Worm (Caenorhabditis elegans): Measurements from ENCODE around the gene srd-58.

srd-58 gene

DNA sequence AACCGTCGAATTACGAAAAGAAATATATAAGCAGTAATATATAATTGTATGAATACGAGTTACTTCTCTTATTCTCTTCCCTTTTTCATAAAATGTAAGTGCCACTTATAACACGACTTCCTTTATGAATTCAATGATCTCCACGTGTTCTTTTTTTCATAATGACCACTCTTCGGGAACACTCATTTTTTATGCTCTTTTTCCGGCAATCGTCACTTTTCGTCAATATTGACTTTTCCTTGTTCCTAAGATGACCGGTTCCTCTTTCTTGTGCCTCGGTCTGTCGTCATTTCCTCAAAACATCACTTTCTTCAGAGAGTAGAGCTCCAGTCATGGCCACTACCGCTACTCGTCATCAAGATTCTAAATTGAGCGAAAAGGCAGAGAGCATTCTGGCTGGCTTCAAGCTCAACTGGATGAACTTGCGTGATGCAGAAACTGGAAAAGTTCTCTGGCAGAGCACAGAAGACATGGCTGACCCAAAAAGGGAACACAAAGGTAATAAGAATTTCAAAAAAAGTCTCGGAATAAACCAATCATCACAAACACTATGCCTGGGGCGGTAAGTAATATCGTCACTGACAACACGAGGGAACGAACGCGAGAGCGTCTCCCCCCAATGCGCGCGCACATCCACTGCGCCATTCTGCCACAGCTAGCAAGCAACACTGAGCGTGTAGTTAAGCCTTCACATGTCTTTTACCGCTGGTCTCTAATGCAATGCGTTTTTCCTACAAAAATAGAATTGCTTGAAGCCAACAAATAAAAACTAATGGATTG, 21.2 kb downstream of the srd-58 start, which contains the start of gene pdl-1 (continued):
- peak; percentile 88 for TF ChIP-seq pbrm-1 (GFP tag; IDR thresholded peaks at IDR 0.05)
- TF ChIP-seq T07F8.4 (tag; optimal IDR thresholded peaks at IDR 0.05) = peak; percentile 86
- peak; percentile 47; the same call in 1 of the 2 replicates for TF ChIP-seq F33H1.4 (GFP tag; IDR thresholded peaks at IDR 0.05)
- TF ChIP-seq hlh-26 (GFP tag; conservative IDR thresholded peaks at IDR 0.05) = 0 out of 2 replicates have a peak, but pooled peaks have one; percentile 61
- no peak for TF ChIP-seq pha-4 (tag; optimal IDR thresholded peaks at IDR 0.05)
- peak; percentile 77 for TF ChIP-seq ceh-100 (GFP tag; IDR thresholded peaks at IDR 0.05)
- peak; percentile 67 for TF ChIP-seq rcor-1 (GFP tag; IDR thresholded peaks at IDR 0.05)
- peak; percentile 71; the same call in 1 of the 2 replicates for TF ChIP-seq K11D2.4 (GFP tag; IDR thresholded peaks at IDR 0.05)
- TF ChIP-seq dpl-1 (GFP tag; optimal IDR thresholded peaks at IDR 0.05) = no peak
- TF ChIP-seq ekl-4 (GFP tag; IDR thresholded peaks at IDR 0.05) = peak; percentile 88
- peak; percentile 39; the same call in 1 of the 2 replicates for TF ChIP-seq let-526 (GFP tag; IDR thresholded peaks at IDR 0.05)

DNA sequence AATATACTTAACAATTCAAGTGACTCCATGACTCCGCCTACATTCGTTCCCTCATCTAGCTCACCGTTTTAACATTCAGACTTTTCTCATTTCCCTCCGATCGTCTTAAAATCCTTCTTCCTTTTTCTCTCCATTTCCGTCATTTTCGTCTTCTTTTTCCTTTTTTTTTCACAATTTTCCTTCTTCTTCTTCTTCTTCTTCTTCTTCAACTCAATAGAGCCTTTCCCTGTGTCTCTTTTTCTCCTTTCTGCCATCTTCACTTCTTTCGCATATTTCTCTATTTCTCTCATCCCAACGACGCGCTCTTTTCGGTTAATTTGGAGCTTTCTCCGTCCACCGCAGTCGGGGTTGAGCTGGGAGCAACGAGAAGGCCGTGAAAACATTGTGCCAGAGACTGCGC, 22.2 kb downstream of the srd-58 start:
- no peak for TF ChIP-seq ztf-18 (tag; optimal IDR thresholded peaks at IDR 0.05)
- no peak for TF ChIP-seq B0035.1 (tag; optimal IDR thresholded peaks at IDR 0.05)
- no peak for TF ChIP-seq C17E4.6 (GFP tag; IDR thresholded peaks at IDR 0.05)
- no peak for TF ChIP-seq lsy-27 (tag; optimal IDR thresholded peaks at IDR 0.05; ENCODE audit: borderline replicate concordance, insufficient read depth)
- no peak for TF ChIP-seq let-607 (tag; optimal IDR thresholded peaks at IDR 0.05)
- TF ChIP-seq lir-1 (GFP tag; conservative IDR thresholded peaks at IDR 0.05) = no peak
- no peak for TF ChIP-seq ama-1 (optimal IDR thresholded peaks at IDR 0.05)
- TF ChIP-seq ama-1 (GFP tag; optimal IDR thresholded peaks at IDR 0.05) = no peak
- no peak for TF ChIP-seq pbrm-1 (GFP tag; IDR thresholded peaks at IDR 0.05)
- TF ChIP-seq snpc-3.4 (tag; optimal IDR thresholded peaks at IDR 0.05) = no peak
- TF ChIP-seq lin-26 (GFP tag; IDR thresholded peaks at IDR 0.05) = no peak

DNA sequence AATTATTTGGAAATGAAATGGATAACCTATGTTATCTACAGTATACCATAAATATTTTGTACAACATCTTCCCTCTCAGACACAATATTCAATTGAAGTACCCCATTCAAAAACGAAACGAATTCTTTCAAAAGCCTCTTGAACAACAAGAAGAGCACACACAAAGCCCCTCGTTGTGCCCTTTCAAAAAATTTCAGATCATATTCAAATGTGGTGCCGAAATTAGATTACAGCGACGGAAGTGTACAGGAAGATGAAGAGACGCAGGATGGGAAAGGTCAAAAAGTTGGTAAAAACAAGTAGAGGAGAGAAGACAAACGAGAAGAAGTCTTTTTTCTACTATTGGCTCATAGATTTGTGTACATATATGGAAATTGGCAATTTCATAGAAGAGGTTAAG, 28.7 kb downstream of the srd-58 start:
- TF ChIP-seq athp-1 (tag; optimal IDR thresholded peaks at IDR 0.05) (no peak), rcor-1 (GFP tag; IDR thresholded peaks at IDR 0.05) (no peak), ceh-27 (GFP tag; optimal IDR thresholded peaks at IDR 0.05) (peak; percentile 18), snpc-3.4 (tag; optimal IDR thresholded peaks at IDR 0.05) (no peak), ceh-79 (tag; optimal IDR thresholded peaks at IDR 0.05) (no peak)

DNA sequence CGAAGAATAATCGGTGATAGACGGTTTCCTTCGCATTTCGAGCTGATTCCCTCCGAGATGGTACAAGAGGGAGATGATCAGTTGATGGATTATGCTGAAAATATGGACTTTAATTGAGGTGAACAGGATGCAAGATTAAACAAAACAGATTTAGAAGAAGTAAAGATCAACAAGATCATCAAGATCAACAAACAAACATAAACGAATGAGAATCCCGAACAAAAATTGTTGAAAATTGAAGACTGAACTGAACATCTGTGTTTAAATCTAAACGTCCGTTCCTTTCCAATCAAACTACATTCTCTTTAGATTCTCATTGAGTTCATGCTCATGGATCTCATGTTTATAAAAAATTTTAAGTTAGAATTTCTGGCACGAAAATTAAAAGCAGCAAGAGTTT, 30.0 kb downstream of the srd-58 start, which contains the start of gene glc-4:
Gene glc-4, minus strand, starts transcription at position 101 of the 400 bp plus-strand sequence.
- no peak for TF ChIP-seq attf-6 (GFP tag; IDR thresholded peaks at IDR 0.05)
- TF ChIP-seq dpff-1 (tag; optimal IDR thresholded peaks at IDR 0.05) = no peak
- no peak for TF ChIP-seq nhr-179 (tag; optimal IDR thresholded peaks at IDR 0.05)
- no peak for TF ChIP-seq F52B5.7 (tag; optimal IDR thresholded peaks at IDR 0.05)
- TF ChIP-seq ama-1 (optimal IDR thresholded peaks at IDR 0.05) = no peak
- TF ChIP-seq ama-1 (GFP tag; optimal IDR thresholded peaks at IDR 0.05) = no peak
- no peak for TF ChIP-seq egl-44 (GFP tag; IDR thresholded peaks at IDR 0.05)
- TF ChIP-seq sdz-38 (tag; optimal IDR thresholded peaks at IDR 0.05) = no peak
- no peak for TF ChIP-seq F57A8.1 (GFP tag; optimal IDR thresholded peaks at IDR 0.05)
- no peak for TF ChIP-seq Y67H2A.10 (GFP tag; conservative IDR thresholded peaks at IDR 0.05)
- TF ChIP-seq rcor-1 (GFP tag; IDR thresholded peaks at IDR 0.05) = no peak
- no peak for TF ChIP-seq Y79H2A.3 (GFP tag; conservative IDR thresholded peaks at IDR 0.05)
- no peak for TF ChIP-seq cebp-2 (GFP tag; IDR thresholded peaks at IDR 0.05)
